Fruit fly (Drosophila melanogaster) whole organism, prepupa: Measurements from ENCODE around the gene CG42538.

Experiments
- CG10631 ChIP-seq: fragments of 200-800 bp; sonication (Bioruptor generic); optimal IDR thresholded peaks from 2 replicates; lab custom pipeline; 2016; ENCODE audit warnings: missing biosample characterization, missing genetic modification characterization
- CG10669 ChIP-seq: fragments of 200-800 bp; sonication (Bioruptor generic); optimal IDR thresholded peaks from 3 replicates; lab custom pipeline; 2018; ENCODE audit warnings: missing biosample characterization, mild to moderate bottlenecking, missing genetic modification characterization, moderate library complexity
- CG11762 ChIP-seq: fragments of 200-800 bp; sonication (Bioruptor generic); optimal IDR thresholded peaks from 3 replicates; lab custom pipeline; 2016; ENCODE audit warnings: missing biosample characterization, missing genetic modification characterization; ENCODE audit not compliant: insufficient read depth
- CG15336 ChIP-seq: fragments of 200-800 bp; sonication (Bioruptor generic); IDR thresholded peaks from 2 replicates; pipeline ENCODE4 v1.3.6; 2022; ENCODE audit warnings: missing biosample characterization, missing genetic modification characterization
- CG3032 ChIP-seq: fragments of 200-800 bp; optimal IDR thresholded peaks from 2 replicates; lab custom pipeline; 2019; ENCODE audit warnings: missing biosample characterization, mild to moderate bottlenecking, missing genetic modification characterization, moderate library complexity
- CG31627 ChIP-seq: fragments of 200-800 bp; sonication (Bioruptor generic); optimal IDR thresholded peaks from 3 replicates; lab custom pipeline; 2016; ENCODE audit warnings: missing biosample characterization, missing genetic modification characterization
- CG32006 ChIP-seq: fragments of 200-800 bp; sonication (Bioruptor generic); optimal IDR thresholded peaks from 3 replicates; lab custom pipeline; 2017; ENCODE audit warnings: missing biosample characterization, mild to moderate bottlenecking, missing genetic modification characterization
- CG3919 ChIP-seq: fragments of 200-800 bp; sonication (Bioruptor generic); optimal IDR thresholded peaks from 3 replicates; lab custom pipeline; 2016; ENCODE audit warnings: missing biosample characterization, missing genetic modification characterization
- CG6163 ChIP-seq: fragments of 200-800 bp; sonication (Bioruptor generic); IDR thresholded peaks from 3 replicates; pipeline ENCODE4 v1.3.6; 2022; ENCODE audit warnings: missing biosample characterization, missing genetic modification characterization
- CG6276 ChIP-seq: fragments of 200-800 bp; sonication (Bioruptor generic); optimal IDR thresholded peaks from 2 replicates; lab custom pipeline; 2017; ENCODE audit warnings: missing biosample characterization, mild to moderate bottlenecking, missing genetic modification characterization
- CG6792 ChIP-seq: fragments of 200-800 bp; sonication (Bioruptor generic); optimal IDR thresholded peaks from 3 replicates; lab custom pipeline; 2016; ENCODE audit warnings: missing biosample characterization, missing genetic modification characterization
- CG6808 ChIP-seq: fragments of 200-800 bp; sonication (Bioruptor generic); optimal IDR thresholded peaks from 3 replicates; lab custom pipeline; 2017; ENCODE audit warnings: missing biosample characterization, missing genetic modification characterization, mild to moderate bottlenecking, moderate library complexity, missing genetic modification reagents
- CG8119 ChIP-seq: fragments of 200-800 bp; sonication (Bioruptor generic); IDR thresholded peaks from 3 replicates; pipeline ENCODE4 v1.3.6; 2022; ENCODE audit warnings: missing biosample characterization, missing genetic modification characterization
- CG8319 ChIP-seq: fragments of 200-800 bp; sonication (Bioruptor generic); optimal IDR thresholded peaks from 3 replicates; lab custom pipeline; 2016; ENCODE audit warnings: missing biosample characterization, missing genetic modification characterization
- CG9139 ChIP-seq: fragments of 200-800 bp; sonication (Bioruptor generic); optimal IDR thresholded peaks from 3 replicates; lab custom pipeline; 2017; ENCODE audit warnings: missing biosample characterization, mild to moderate bottlenecking, missing genetic modification characterization
- Eip75B ChIP-seq: fragments of 200-800 bp; sonication (Bioruptor generic); optimal IDR thresholded peaks from 3 replicates; lab custom pipeline; 2016; ENCODE audit warnings: missing biosample characterization, missing genetic modification characterization
- Eip78C ChIP-seq: fragments of 200-800 bp; sonication (Bioruptor generic); peaks from one replicate; lab custom pipeline; 2016; ENCODE audit warnings: missing biosample characterization, missing genetic modification characterization
- Eip93F ChIP-seq: fragments of 200-800 bp; sonication (Bioruptor generic); optimal IDR thresholded peaks from 2 replicates; lab custom pipeline; 2016; ENCODE audit warnings: missing biosample characterization, mild to moderate bottlenecking, missing genetic modification characterization
- Hr38 ChIP-seq: sonication (Bioruptor generic); optimal IDR thresholded peaks from 2 replicates; lab custom pipeline; 2016; ENCODE audit warnings: missing biosample characterization, missing genetic modification characterization
- Hr39 ChIP-seq: fragments of 200-800 bp; sonication (Bioruptor generic); optimal IDR thresholded peaks from 2 replicates; lab custom pipeline; 2016; ENCODE audit warnings: missing biosample characterization, missing genetic modification characterization
- Lpt ChIP-seq: fragments of 200-800 bp; sonication (Bioruptor generic); optimal IDR thresholded peaks from 3 replicates; lab custom pipeline; 2016; ENCODE audit warnings: missing biosample characterization, missing genetic modification characterization
- Met ChIP-seq: fragments of 200-800 bp; sonication (Bioruptor generic); optimal IDR thresholded peaks from 3 replicates; lab custom pipeline; 2016; ENCODE audit warnings: missing biosample characterization, missing genetic modification characterization
- Smox ChIP-seq: fragments of 200-800 bp; sonication (Bioruptor generic); optimal IDR thresholded peaks from 3 replicates; lab custom pipeline; 2016; ENCODE audit warnings: missing biosample characterization, missing genetic modification characterization
- Sox102F ChIP-seq: fragments of 200-800 bp; sonication (Bioruptor generic); optimal IDR thresholded peaks from 2 replicates; lab custom pipeline; 2016; ENCODE audit warnings: missing biosample characterization, mild to moderate bottlenecking, missing genetic modification characterization
- Sox14 ChIP-seq: fragments of 200-800 bp; sonication (Bioruptor generic); optimal IDR thresholded peaks from 3 replicates; lab custom pipeline; 2016; ENCODE audit warnings: missing biosample characterization, missing genetic modification characterization
- achi ChIP-seq: fragments of 200-800 bp; sonication (Bioruptor generic); optimal IDR thresholded peaks from 3 replicates; lab custom pipeline; 2016; ENCODE audit warnings: missing biosample characterization, missing genetic modification characterization
- acj6 ChIP-seq: fragments of 200-800 bp; sonication (Bioruptor generic); optimal IDR thresholded peaks from 3 replicates; lab custom pipeline; 2016; ENCODE audit warnings: missing biosample characterization, missing genetic modification characterization
- cyc ChIP-seq: fragments of 200-800 bp; sonication (Bioruptor generic); optimal IDR thresholded peaks from 3 replicates; lab custom pipeline; 2016; ENCODE audit warnings: missing biosample characterization, missing genetic modification characterization
- dac ChIP-seq: fragments of 200-800 bp; sonication (Bioruptor generic); optimal IDR thresholded peaks from 2 replicates; lab custom pipeline; 2017; ENCODE audit warnings: missing biosample characterization, mild to moderate bottlenecking, missing genetic modification characterization
- dsx ChIP-seq: fragments of 200-800 bp; optimal IDR thresholded peaks from 3 replicates; lab custom pipeline; 2019; ENCODE audit warnings: missing biosample characterization, mild to moderate bottlenecking, missing genetic modification characterization, moderate library complexity; ENCODE audit not compliant: poor library complexity, severe bottlenecking
- eg ChIP-seq: fragments of 200-800 bp; sonication (Bioruptor generic); IDR thresholded peaks from 3 replicates; pipeline ENCODE4 v1.3.6; 2022; ENCODE audit warnings: missing biosample characterization, missing genetic modification characterization
- esn ChIP-seq: fragments of 200-800 bp; sonication (Bioruptor generic); optimal IDR thresholded peaks from 2 replicates; lab custom pipeline; 2016; ENCODE audit warnings: missing biosample characterization, mild to moderate bottlenecking, missing genetic modification characterization, moderate library complexity
- fd85E ChIP-seq: fragments of 200-800 bp; sonication (Bioruptor generic); optimal IDR thresholded peaks from 3 replicates; lab custom pipeline; 2016; ENCODE audit warnings: missing biosample characterization, missing genetic modification characterization
- fkh ChIP-seq: fragments of 200-800 bp; sonication (Bioruptor generic); optimal IDR thresholded peaks from 3 replicates; lab custom pipeline; 2017; ENCODE audit warnings: missing biosample characterization, mild to moderate bottlenecking, missing genetic modification characterization, moderate library complexity
- lz ChIP-seq: fragments of 200-800 bp; sonication (Bioruptor generic); optimal IDR thresholded peaks from 3 replicates; lab custom pipeline; 2016; ENCODE audit warnings: missing biosample characterization, missing genetic modification characterization
- salr ChIP-seq, 2 experiments: fragments of 200-800 bp; sonication (Bioruptor generic); optimal IDR thresholded peaks; 3 replicates each; lab custom pipeline; 2016 to 2018; ENCODE audit warnings: missing biosample characterization in 2 of 2, missing genetic modification characterization in 2 of 2, mild to moderate bottlenecking in 1 of 2
- spab ChIP-seq: fragments of 200-800 bp; sonication (Bioruptor generic); optimal IDR thresholded peaks from 2 replicates; lab custom pipeline; 2017; ENCODE audit warnings: missing biosample characterization, mild to moderate bottlenecking, missing genetic modification characterization, missing genetic modification reagents
- ss ChIP-seq, 2 experiments: fragments of 200-800 bp; sonication (Bioruptor generic); optimal IDR thresholded peaks; 2 replicates in 1 of 2; 3 replicates in 1 of 2; lab custom pipeline; 2017 to 2018; ENCODE audit warnings: mild to moderate bottlenecking in 2 of 2, missing biosample characterization in 2 of 2, missing genetic modification characterization in 2 of 2, moderate library complexity in 1 of 2
- svp ChIP-seq: fragments of 200-800 bp; sonication (Bioruptor generic); peaks from one replicate; lab custom pipeline; 2016; ENCODE audit warnings: missing biosample characterization, missing genetic modification characterization
- vri ChIP-seq: fragments of 200-800 bp; sonication (Bioruptor generic); optimal IDR thresholded peaks from 3 replicates; lab custom pipeline; 2016; ENCODE audit warnings: missing biosample characterization, mild to moderate bottlenecking, missing genetic modification characterization

The CG42538 gene

DNA sequence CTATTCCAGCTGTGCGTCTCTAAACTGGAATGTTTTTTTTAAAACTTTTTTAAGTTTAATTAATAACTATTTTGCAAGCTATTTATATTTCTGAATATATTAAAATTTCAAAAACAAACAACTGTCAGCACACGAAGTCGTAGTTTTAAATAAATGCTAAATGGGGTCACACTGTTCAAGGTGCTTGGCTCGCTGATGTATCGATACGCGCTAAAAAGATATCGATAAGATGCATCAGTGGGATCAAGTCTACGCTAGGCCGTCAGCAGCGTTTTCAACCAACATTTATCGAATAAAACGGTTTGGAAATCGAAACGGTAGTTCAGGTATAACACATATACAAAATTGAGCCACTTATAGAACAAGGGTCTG, 16.5 kb downstream of the CG42538 start, which contains the start of gene Diap1:
Gene Diap1, minus strand, starts transcription at position 148 of the 372 bp plus-strand sequence.
- no peak for TF ChIP-seq CG10631 (GFP tag; lab: Kevin White, UChicago)
- TF ChIP-seq achi (GFP tag; lab: Kevin White, UChicago), result peak; percentile 5
- TF ChIP-seq esn (GFP tag; lab: Kevin White, UChicago), result no peak

DNA sequence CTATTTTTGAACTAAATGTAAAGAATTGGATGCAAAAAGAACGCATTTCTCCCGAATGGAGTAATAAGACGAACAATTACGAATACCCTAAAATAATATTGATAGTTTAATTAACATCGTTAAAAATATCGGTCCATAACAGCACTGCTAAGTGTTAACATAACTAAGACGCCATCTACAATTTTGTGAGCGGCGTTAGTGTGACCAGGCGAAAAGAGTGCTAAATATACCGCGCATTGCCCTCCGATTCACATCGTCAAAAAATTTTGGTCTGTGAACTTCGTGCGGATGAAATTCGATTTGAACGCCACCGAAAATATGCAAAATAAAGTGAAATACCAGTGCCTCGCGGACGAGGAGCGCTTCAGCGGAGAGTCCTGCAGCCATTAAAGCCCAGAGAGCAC, 17.4 kb downstream of the CG42538 start, which contains the start of gene Mbs:
Gene Mbs, plus strand, starts transcription at position 241 of the 404 bp plus-strand sequence.
- TF ChIP-seq Eip78C (GFP tag; lab: Kevin White, UChicago), result peak; percentile 66
- TF ChIP-seq CG8119 (GFP tag; lab: Robert Waterston, UW), result peak; percentile 14; the same call in 1 of the 3 replicates
- no peak for TF ChIP-seq Hr38
- no peak for TF ChIP-seq vri (GFP tag; lab: Kevin White, UChicago)
- no peak for TF ChIP-seq dac
- no peak for TF ChIP-seq CG3919 (GFP tag; lab: Kevin White, UChicago)
- TF ChIP-seq svp, result peak; percentile 68
- TF ChIP-seq CG6808, result no peak
- no peak for TF ChIP-seq CG10669 (GFP tag; lab: Kevin White, UChicago)
- no peak for TF ChIP-seq fkh (GFP tag; lab: Kevin White, UChicago)
- TF ChIP-seq fd85E, result no peak
- peak; percentile 9 for TF ChIP-seq cyc (GFP tag; lab: Kevin White, UChicago)
- TF ChIP-seq Met (GFP tag; lab: Kevin White, UChicago), result peak; percentile 30
- no peak for TF ChIP-seq Lpt (GFP tag; lab: Kevin White, UChicago)
- no peak for TF ChIP-seq CG3032
- no peak for TF ChIP-seq CG15336
- no peak for TF ChIP-seq CG32006 (GFP tag; lab: Kevin White, UChicago)
- no peak for TF ChIP-seq esn (GFP tag; lab: Kevin White, UChicago)
- no peak for TF ChIP-seq CG8319 (GFP tag; lab: Kevin White, UChicago)
- TF ChIP-seq Hr39 (GFP tag; lab: Kevin White, UChicago), result peak; percentile 11
- TF ChIP-seq eg, result peak; percentile 41; the same call in 1 of the 3 replicates
- TF ChIP-seq CG6276 (GFP tag; lab: Kevin White, UChicago), result no peak
- TF ChIP-seq Eip75B (GFP tag; lab: Kevin White, UChicago), result no peak
- no peak for TF ChIP-seq Smox (GFP tag; lab: Kevin White, UChicago)
- peak; percentile 4 for TF ChIP-seq CG31627
- no peak for TF ChIP-seq acj6 (GFP tag; lab: Kevin White, UChicago)
- peak; percentile 1 for TF ChIP-seq lz

DNA sequence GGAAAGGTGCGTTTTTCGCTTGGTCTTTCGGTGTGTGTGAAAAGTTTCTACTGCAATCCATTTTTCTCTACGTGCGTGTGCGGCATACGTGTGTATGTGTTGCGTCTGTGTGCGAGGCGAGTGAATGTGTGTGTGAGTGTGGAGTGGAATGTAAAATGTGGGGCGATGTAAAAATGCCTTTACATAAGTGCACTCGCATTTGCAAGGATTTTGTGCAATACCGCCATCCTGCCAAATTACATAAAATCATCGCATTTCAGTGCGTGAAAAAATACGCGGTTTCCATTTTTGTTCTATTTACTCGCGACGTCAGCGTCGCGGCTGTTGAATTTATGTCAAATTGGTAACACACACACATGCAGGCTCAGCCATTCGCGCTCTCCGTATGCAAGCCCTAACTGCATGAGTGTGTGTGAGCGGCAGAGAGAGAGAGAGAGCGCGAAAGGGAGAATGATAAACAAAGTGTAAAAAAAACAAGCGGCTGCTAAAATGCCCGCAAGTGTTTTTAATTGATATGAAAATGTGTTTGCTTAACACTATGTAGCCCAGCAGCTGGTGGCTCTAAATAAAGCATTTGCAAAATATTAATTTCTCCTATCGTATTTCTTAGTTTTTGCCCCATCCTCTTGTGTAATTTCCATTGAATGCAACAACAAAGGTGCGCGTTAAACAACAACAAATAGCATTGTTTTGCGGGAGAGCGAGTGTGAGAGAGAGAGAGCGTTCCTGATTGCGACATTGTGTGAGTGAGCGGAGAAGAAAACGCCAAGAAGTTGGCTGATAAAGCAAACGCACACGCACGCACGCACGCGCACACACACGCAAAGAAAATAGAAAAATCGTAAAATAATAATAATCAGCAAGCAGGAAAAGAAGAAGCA, 18.1 kb downstream of the CG42538 start:
- TF ChIP-seq Eip93F (GFP tag; lab: Kevin White, UChicago), result no peak
- peak; percentile 28 for TF ChIP-seq Eip78C (GFP tag; lab: Kevin White, UChicago)
- TF ChIP-seq CG9139 (GFP tag; lab: Kevin White, UChicago), result peak; percentile 9
- peak; percentile 2 for TF ChIP-seq CG6276 (GFP tag; lab: Kevin White, UChicago)
- no peak for TF ChIP-seq CG6792 (GFP tag; lab: Kevin White, UChicago)
- peak; percentile 23 to 53 for TF ChIP-seq ss (GFP tag; optimal IDR thresholded peaks at IDR 0.05; lab: Kevin White, UChicago)
- peak; percentile 60; the same call in 2 of the 3 replicates for TF ChIP-seq CG6163 (GFP tag; lab: Robert Waterston, UW)
- peak; percentile 32 for TF ChIP-seq CG32006 (GFP tag; lab: Kevin White, UChicago)
- peak; percentile 91 for TF ChIP-seq fkh (GFP tag; lab: Kevin White, UChicago)
- TF ChIP-seq fd85E, result peak; percentile 18
- TF ChIP-seq dac, result no peak
- peak; percentile 18 for TF ChIP-seq CG6808
- TF ChIP-seq CG11762 (GFP tag; lab: Kevin White, UChicago), result no peak
- TF ChIP-seq CG8119 (GFP tag; lab: Robert Waterston, UW), result peak; percentile 42; the same call in 2 of the 3 replicates
- TF ChIP-seq dsx (GFP tag; lab: Kevin White, UChicago), result peak; percentile 62
- peak; percentile 63 for TF ChIP-seq vri (GFP tag; lab: Kevin White, UChicago)
- TF ChIP-seq salr (GFP tag; optimal IDR thresholded peaks at IDR 0.05; lab: Kevin White, UChicago), result peak in 1 of 2 experiments; percentile 56
- TF ChIP-seq Eip75B (GFP tag; lab: Kevin White, UChicago), result no peak
- TF ChIP-seq eg, result 0 out of 3 replicates have a peak, but pooled peaks have one; percentile 3
- TF ChIP-seq spab, result peak; percentile 31
- TF ChIP-seq Sox14, result peak; percentile 48
- no peak for TF ChIP-seq Hr38
- TF ChIP-seq Sox102F (GFP tag; lab: Kevin White, UChicago), result peak; percentile 27
